Worm (Caenorhabditis elegans) whole organism, early embryonic: ENCODE measurements around the gene acs-11.

Experiments
- B0310.2 ChIP-seq: sonication (generic microtip); optimal IDR thresholded peaks from 2 replicates; lab custom pipeline; 2016; ENCODE audit warnings: mild to moderate bottlenecking, missing genetic modification characterization, missing compliant biosample characterization
- F13C5.2 ChIP-seq: sonication (generic microtip); optimal IDR thresholded peaks from 2 replicates; lab custom pipeline; 2017; ENCODE audit warnings: mild to moderate bottlenecking, missing genetic modification characterization, inconsistent platforms, missing compliant biosample characterization
- aly-1 ChIP-seq: sonication (generic microtip); optimal IDR thresholded peaks from 2 replicates; lab custom pipeline; 2016; ENCODE audit warnings: missing genetic modification characterization, missing compliant biosample characterization
- ama-1 ChIP-seq: fragments of 150-350 bp; optimal IDR thresholded peaks from 2 replicates; lab custom pipeline; 2014
- ceh-13 ChIP-seq: fragments of 200-800 bp; sonication (Bioruptor generic); optimal IDR thresholded peaks from 2 replicates; lab custom pipeline; 2018; ENCODE audit warnings: mild to moderate bottlenecking, missing genetic modification characterization, missing compliant biosample characterization
- ceh-36 ChIP-seq: sonication (generic microtip); optimal IDR thresholded peaks from 2 replicates; lab custom pipeline; 2016; ENCODE audit warnings: missing genetic modification characterization, inconsistent platforms, missing compliant biosample characterization
- ets-7 ChIP-seq: sonication (generic microtip); optimal IDR thresholded peaks from 2 replicates; lab custom pipeline; 2016; ENCODE audit warnings: missing genotype, missing genetic modification characterization, missing compliant biosample characterization
- flt-1 ChIP-seq: fragments of 200-800 bp; sonication (Bioruptor generic); IDR thresholded peaks from 2 replicates; pipeline ENCODE4 v1.3.6; 2022; ENCODE audit warnings: missing genetic modification characterization, missing compliant biosample characterization
- hmbx-1 ChIP-seq: sonication (generic microtip); optimal IDR thresholded peaks from 2 replicates; lab custom pipeline; 2016; ENCODE audit warnings: mild to moderate bottlenecking, missing genetic modification characterization, missing compliant biosample characterization
- hmg-4 ChIP-seq: fragments of 200-800 bp; sonication (Bioruptor generic); optimal IDR thresholded peaks from 2 replicates; lab custom pipeline; 2018; ENCODE audit warnings: mild to moderate bottlenecking, missing genetic modification characterization, missing compliant biosample characterization
- hnd-1 ChIP-seq: sonication (generic microtip); optimal IDR thresholded peaks from 2 replicates; lab custom pipeline; 2016; ENCODE audit warnings: missing genetic modification characterization, missing compliant biosample characterization
- pes-1 ChIP-seq: fragments of 200-800 bp; sonication (Bioruptor generic); IDR thresholded peaks from 2 replicates; pipeline ENCODE4 v1.3.6; 2022; ENCODE audit warnings: missing genetic modification reagents, missing genetic modification characterization, missing compliant biosample characterization
- scrt-1 ChIP-seq: fragments of 200-800 bp; sonication (Bioruptor generic); IDR thresholded peaks from 2 replicates; pipeline ENCODE4 v1.3.6; 2022; ENCODE audit warnings: missing genetic modification characterization, missing compliant biosample characterization
- sea-1 ChIP-seq: fragments of 200-800 bp; sonication (Bioruptor generic); conservative IDR thresholded peaks from 2 replicates; pipeline ENCODE4 v1.3.6; 2022; ENCODE audit warnings: missing genetic modification characterization, missing compliant biosample characterization
- tbx-11 ChIP-seq: fragments of 200-800 bp; sonication (Bioruptor generic); IDR thresholded peaks from 2 replicates; pipeline ENCODE4 v1.3.6; 2022; ENCODE audit warnings: missing genetic modification characterization, missing compliant biosample characterization
- tbx-37 ChIP-seq: fragments of 200-800 bp; sonication (Bioruptor generic); conservative IDR thresholded peaks from 2 replicates; pipeline ENCODE4 v1.3.6; 2022; ENCODE audit warnings: missing genetic modification reagents, missing genetic modification characterization, missing compliant biosample characterization
- tra-4 ChIP-seq: sonication (generic microtip); optimal IDR thresholded peaks from 2 replicates; lab custom pipeline; 2017; ENCODE audit warnings: missing genetic modification characterization, missing compliant biosample characterization

acs-11 gene

DNA sequence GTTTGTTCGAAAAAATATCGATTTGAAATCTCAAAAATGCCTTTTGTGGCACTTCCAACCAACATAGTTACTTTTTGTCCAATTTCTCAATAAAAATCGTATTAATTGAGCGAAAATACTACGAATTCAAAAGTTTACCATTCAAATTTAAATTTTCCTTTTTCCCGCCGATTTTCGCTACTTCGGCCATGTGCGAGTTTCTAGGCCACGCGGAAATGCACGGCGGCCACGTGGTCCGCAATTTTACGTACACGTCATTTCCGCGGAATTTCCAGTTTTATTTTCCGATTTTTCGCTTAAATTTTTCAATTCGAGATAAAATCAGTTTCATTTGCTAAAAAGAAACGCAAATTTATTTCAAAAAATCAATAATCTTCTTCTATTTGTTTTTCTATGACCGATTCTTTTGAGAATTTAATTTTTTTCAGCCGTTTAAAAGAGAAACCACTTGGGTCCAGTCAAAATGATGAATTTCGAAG is 1.9 kb upstream of the acs-11 start, which contains the start of gene eas-1:
TSS of gene eas-1 (plus strand) at position 429 of the 479 bp plus-strand sequence.
- TF ChIP-seq ets-7 (tag; lab: Kevin White, UChicago) (peak; percentile 49), pes-1 (GFP tag; lab: Robert Waterston, UW) (peak; percentile 71; the same call in 1 of the 2 replicates), tbx-37 (peak; percentile 92), hmg-4 (peak; percentile 69), flt-1 (no peak), sea-1 (GFP tag; lab: Robert Waterston, UW) (no peak), F13C5.2 (tag; lab: Kevin White, UChicago) (peak; percentile 40), aly-1 (tag; lab: Kevin White, UChicago) (no peak)

DNA sequence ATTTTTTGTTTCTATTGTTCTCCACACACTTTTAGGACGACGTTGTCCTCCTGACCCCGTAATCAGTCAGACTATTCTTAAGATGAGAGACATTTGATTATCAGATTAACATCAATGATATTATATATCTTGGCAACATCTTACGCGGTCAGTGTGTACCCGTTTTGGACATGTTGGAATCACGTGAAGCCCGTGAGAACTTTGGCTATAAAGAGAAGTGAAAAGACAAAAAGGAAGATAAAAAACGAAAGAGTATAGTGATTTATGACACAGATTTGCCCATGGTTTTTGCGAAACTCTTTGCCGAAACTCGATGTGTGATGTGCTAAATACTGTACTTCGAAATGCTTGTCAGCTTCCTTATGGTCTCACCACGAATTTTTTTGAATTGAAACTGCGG is 3.3 kb downstream of the acs-11 start:
- TF ChIP-seq tra-4 (no peak), aly-1 (tag; lab: Kevin White, UChicago) (no peak), flt-1 (no peak), B0310.2 (tag; lab: Kevin White, UChicago) (no peak), hnd-1 (tag; lab: Kevin White, UChicago) (no peak), ceh-36 (tag; lab: Kevin White, UChicago) (no peak), ama-1 (lab: Kevin White, UChicago) (no peak)

DNA sequence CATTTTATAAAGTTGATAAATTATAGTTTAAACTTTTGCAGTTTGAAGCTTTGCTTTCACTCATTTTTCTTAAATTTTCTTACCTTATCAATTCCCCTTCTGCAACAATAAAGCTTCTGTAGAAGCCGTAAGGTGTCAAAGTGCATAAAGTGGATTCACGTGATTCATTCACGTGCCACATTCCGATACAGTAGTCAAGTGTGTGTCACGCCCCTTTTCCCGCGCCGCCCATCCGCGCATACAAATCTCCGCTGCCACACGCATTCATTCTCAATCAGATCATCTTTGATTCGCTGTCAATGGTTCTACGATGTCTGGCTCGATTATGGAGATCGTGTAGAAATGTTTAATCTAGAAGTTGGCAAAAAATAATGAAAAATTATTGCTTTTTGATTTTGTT is 5.1 kb downstream of the acs-11 start:
- TF ChIP-seq flt-1 = no peak
- TF ChIP-seq hmbx-1 (tag; lab: Kevin White, UChicago) = no peak
- TF ChIP-seq ceh-36 (tag; lab: Kevin White, UChicago) = no peak
- TF ChIP-seq hmg-4 = no peak
- no peak for TF ChIP-seq F13C5.2 (tag; lab: Kevin White, UChicago)
- no peak for TF ChIP-seq ets-7 (tag; lab: Kevin White, UChicago)
- TF ChIP-seq scrt-1 (GFP tag; lab: Robert Waterston, UW) = no peak
- TF ChIP-seq tbx-37 = no peak
- TF ChIP-seq aly-1 (tag; lab: Kevin White, UChicago) = no peak
- TF ChIP-seq tbx-11 = no peak
- TF ChIP-seq ceh-13 (GFP tag; lab: Kevin White, UChicago) = no peak
- no peak for TF ChIP-seq tra-4
- no peak for TF ChIP-seq B0310.2 (tag; lab: Kevin White, UChicago)
- TF ChIP-seq hnd-1 (tag; lab: Kevin White, UChicago) = no peak
- no peak for TF ChIP-seq sea-1 (GFP tag; lab: Robert Waterston, UW)
- TF ChIP-seq ama-1 (lab: Kevin White, UChicago) = no peak
- TF ChIP-seq pes-1 (GFP tag; lab: Robert Waterston, UW) = no peak

DNA sequence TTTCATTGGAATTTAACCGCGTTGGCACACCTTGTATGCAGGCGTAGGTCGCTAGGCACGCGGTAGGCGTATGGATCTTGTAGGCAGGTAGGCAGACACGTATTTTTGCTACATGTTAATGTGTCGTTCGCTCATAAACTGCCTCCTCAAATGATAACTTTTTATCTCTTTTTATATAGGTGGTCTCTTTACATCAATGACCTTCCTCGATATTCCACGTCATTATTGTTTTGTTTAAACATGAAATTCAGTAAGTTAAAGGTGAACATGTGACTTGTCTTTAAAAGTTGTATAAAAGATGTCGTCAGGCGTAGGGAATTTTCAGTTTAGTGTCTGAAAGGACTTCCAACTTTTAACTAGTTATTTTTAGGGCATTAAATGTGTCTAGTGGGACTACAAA is 5.8 kb downstream of the acs-11 start:
- TF ChIP-seq ceh-13 (GFP tag; lab: Kevin White, UChicago) (no peak), pes-1 (GFP tag; lab: Robert Waterston, UW) (no peak), tbx-11 (no peak), B0310.2 (tag; lab: Kevin White, UChicago) (no peak), hmg-4 (no peak), tbx-37 (no peak), scrt-1 (GFP tag; lab: Robert Waterston, UW) (no peak), aly-1 (tag; lab: Kevin White, UChicago) (no peak), hmbx-1 (tag; lab: Kevin White, UChicago) (no peak), ets-7 (tag; lab: Kevin White, UChicago) (no peak), tra-4 (no peak)

DNA sequence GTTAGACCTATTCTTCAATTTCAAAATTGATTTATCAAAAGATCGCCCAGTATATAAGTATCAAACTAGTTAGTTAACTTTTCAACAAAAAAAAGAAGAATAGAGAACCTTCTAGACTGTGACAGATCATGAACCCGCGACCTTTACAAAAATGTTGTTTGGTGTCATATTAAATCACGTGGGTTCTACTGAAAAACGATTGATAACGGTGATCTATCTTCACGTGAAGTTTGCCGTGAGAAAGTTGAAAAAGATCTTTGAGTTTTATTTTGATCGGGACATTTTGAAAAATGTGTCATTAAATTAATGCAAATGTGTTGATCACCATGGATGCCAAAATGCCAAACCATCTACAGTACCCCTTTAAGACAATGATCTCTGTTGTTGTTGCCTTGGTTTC is 6.4 kb downstream of the acs-11 start:
- TF ChIP-seq pes-1 (GFP tag; lab: Robert Waterston, UW) (no peak), F13C5.2 (tag; lab: Kevin White, UChicago) (no peak), flt-1 (no peak), ceh-36 (tag; lab: Kevin White, UChicago) (no peak), B0310.2 (tag; lab: Kevin White, UChicago) (no peak), tra-4 (no peak), tbx-11 (no peak)

DNA sequence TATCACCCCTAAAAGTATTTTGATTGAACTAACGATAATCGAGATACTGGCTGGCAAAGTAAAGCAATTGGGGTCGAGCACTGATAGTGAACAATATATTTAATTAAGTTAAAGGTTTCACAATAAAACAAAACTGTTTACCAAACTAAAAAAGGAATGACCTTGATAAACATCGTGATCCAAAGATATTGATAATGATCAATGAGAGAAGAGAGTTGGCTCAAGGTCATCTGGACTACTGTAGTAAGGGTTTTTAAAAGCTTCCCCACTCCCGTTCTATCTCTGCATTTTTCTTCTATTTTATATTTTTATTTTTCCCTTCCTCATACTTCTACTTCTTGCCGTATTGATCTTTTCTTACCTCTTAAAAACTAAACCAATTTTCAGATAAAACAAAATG is 7.6 kb downstream of the acs-11 start, which contains the start of gene F41C3.2:
TSS of gene F41C3.2 (plus strand) at position 388 of the 400 bp plus-strand sequence.
- TF ChIP-seq tbx-37 (no peak), ama-1 (lab: Kevin White, UChicago) (no peak), scrt-1 (GFP tag; lab: Robert Waterston, UW) (no peak), hnd-1 (tag; lab: Kevin White, UChicago) (no peak), hmg-4 (no peak), tbx-11 (no peak), sea-1 (GFP tag; lab: Robert Waterston, UW) (no peak), flt-1 (no peak), pes-1 (GFP tag; lab: Robert Waterston, UW) (no peak), ceh-36 (tag; lab: Kevin White, UChicago) (no peak)

DNA sequence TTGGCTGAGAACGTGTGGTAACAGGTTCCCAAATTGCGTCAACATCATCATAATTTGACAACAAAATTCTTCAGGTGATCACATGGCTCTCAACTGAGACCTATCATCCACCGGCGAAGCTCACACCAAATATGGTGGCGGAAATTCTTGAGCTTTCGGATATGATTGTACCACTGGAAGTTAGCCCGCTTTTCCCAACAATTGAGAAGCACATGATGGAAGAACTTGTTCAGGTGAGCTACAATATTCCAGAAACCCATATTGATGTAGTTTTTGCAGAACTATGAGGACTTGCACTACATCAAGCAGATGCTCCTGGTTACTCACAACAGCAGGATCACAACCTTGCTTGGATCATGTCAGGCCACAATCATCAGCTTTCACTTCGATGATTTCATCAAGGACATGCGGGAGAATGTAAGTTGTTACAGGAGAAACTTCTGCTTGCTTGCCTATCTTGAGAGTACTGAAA is 10.4 kb downstream of the acs-11 start, which contains the start of gene F41C3.1:
TSS of gene F41C3.1 (plus strand) at position 51 of the 472 bp plus-strand sequence.
- no peak for TF ChIP-seq F13C5.2 (tag; lab: Kevin White, UChicago)
- TF ChIP-seq tra-4 = no peak
- no peak for TF ChIP-seq hmg-4
- TF ChIP-seq tbx-37 = no peak
- TF ChIP-seq aly-1 (tag; lab: Kevin White, UChicago) = no peak

DNA sequence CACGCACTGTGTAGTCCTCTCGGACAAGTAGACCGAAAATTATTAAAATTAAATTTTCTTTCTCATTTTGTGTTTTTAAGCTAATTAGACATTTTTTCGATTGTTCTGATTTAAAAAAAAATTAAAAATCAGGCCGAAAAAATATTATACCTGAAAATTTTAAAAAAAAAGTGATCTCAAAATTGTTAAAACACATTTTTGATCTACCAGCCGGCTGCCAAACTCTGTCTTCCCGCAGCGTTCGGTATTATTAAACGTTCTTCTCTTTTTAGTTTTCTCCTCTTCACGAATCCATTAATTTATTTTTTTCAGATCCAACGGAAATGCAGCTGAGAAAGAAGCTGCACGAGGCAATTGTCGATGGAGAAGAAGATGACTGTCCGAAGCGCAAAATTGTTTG is 11.2 kb downstream of the acs-11 start, which contains the start of gene C27D9.1:
TSS of gene C27D9.1 (plus strand) at position 281 of the 400 bp plus-strand sequence.
- TF ChIP-seq ets-7 (tag; lab: Kevin White, UChicago) (no peak), scrt-1 (GFP tag; lab: Robert Waterston, UW) (no peak), F13C5.2 (tag; lab: Kevin White, UChicago) (no peak), B0310.2 (tag; lab: Kevin White, UChicago) (no peak), ceh-36 (tag; lab: Kevin White, UChicago) (no peak), tra-4 (no peak), tbx-11 (no peak), flt-1 (no peak), sea-1 (GFP tag; lab: Robert Waterston, UW) (no peak), pes-1 (GFP tag; lab: Robert Waterston, UW) (no peak), hmbx-1 (tag; lab: Kevin White, UChicago) (no peak), hnd-1 (tag; lab: Kevin White, UChicago) (no peak), tbx-37 (no peak), ceh-13 (GFP tag; lab: Kevin White, UChicago) (no peak), hmg-4 (no peak), ama-1 (lab: Kevin White, UChicago) (no peak)
